Worm (Caenorhabditis elegans) whole organism, early embryonic: ENCODE results near the gene twk-16.

Experiments
- B0310.2 ChIP-seq: sonication (generic microtip); optimal IDR thresholded peaks from 2 replicates; lab custom pipeline; 2016; ENCODE audit warnings: mild to moderate bottlenecking, missing genetic modification characterization, missing compliant biosample characterization
- F13C5.2 ChIP-seq: sonication (generic microtip); optimal IDR thresholded peaks from 2 replicates; lab custom pipeline; 2017; ENCODE audit warnings: mild to moderate bottlenecking, missing genetic modification characterization, inconsistent platforms, missing compliant biosample characterization
- aly-1 ChIP-seq: sonication (generic microtip); optimal IDR thresholded peaks from 2 replicates; lab custom pipeline; 2016; ENCODE audit warnings: missing genetic modification characterization, missing compliant biosample characterization
- ama-1 ChIP-seq: fragments of 150-350 bp; optimal IDR thresholded peaks from 2 replicates; lab custom pipeline; 2014
- ceh-13 ChIP-seq: fragments of 200-800 bp; sonication (Bioruptor generic); optimal IDR thresholded peaks from 2 replicates; lab custom pipeline; 2018; ENCODE audit warnings: mild to moderate bottlenecking, missing genetic modification characterization, missing compliant biosample characterization
- ceh-36 ChIP-seq: sonication (generic microtip); optimal IDR thresholded peaks from 2 replicates; lab custom pipeline; 2016; ENCODE audit warnings: missing genetic modification characterization, inconsistent platforms, missing compliant biosample characterization
- ets-7 ChIP-seq: sonication (generic microtip); optimal IDR thresholded peaks from 2 replicates; lab custom pipeline; 2016; ENCODE audit warnings: missing genotype, missing genetic modification characterization, missing compliant biosample characterization
- flt-1 ChIP-seq: fragments of 200-800 bp; sonication (Bioruptor generic); IDR thresholded peaks from 2 replicates; pipeline ENCODE4 v1.3.6; 2022; ENCODE audit warnings: missing genetic modification characterization, missing compliant biosample characterization
- hmbx-1 ChIP-seq: sonication (generic microtip); optimal IDR thresholded peaks from 2 replicates; lab custom pipeline; 2016; ENCODE audit warnings: mild to moderate bottlenecking, missing genetic modification characterization, missing compliant biosample characterization
- hmg-4 ChIP-seq: fragments of 200-800 bp; sonication (Bioruptor generic); optimal IDR thresholded peaks from 2 replicates; lab custom pipeline; 2018; ENCODE audit warnings: mild to moderate bottlenecking, missing genetic modification characterization, missing compliant biosample characterization
- hnd-1 ChIP-seq: sonication (generic microtip); optimal IDR thresholded peaks from 2 replicates; lab custom pipeline; 2016; ENCODE audit warnings: missing genetic modification characterization, missing compliant biosample characterization
- pes-1 ChIP-seq: fragments of 200-800 bp; sonication (Bioruptor generic); IDR thresholded peaks from 2 replicates; pipeline ENCODE4 v1.3.6; 2022; ENCODE audit warnings: missing genetic modification reagents, missing genetic modification characterization, missing compliant biosample characterization
- scrt-1 ChIP-seq: fragments of 200-800 bp; sonication (Bioruptor generic); IDR thresholded peaks from 2 replicates; pipeline ENCODE4 v1.3.6; 2022; ENCODE audit warnings: missing genetic modification characterization, missing compliant biosample characterization
- sea-1 ChIP-seq: fragments of 200-800 bp; sonication (Bioruptor generic); conservative IDR thresholded peaks from 2 replicates; pipeline ENCODE4 v1.3.6; 2022; ENCODE audit warnings: missing genetic modification characterization, missing compliant biosample characterization
- tbx-11 ChIP-seq: fragments of 200-800 bp; sonication (Bioruptor generic); IDR thresholded peaks from 2 replicates; pipeline ENCODE4 v1.3.6; 2022; ENCODE audit warnings: missing genetic modification characterization, missing compliant biosample characterization
- tbx-37 ChIP-seq: fragments of 200-800 bp; sonication (Bioruptor generic); conservative IDR thresholded peaks from 2 replicates; pipeline ENCODE4 v1.3.6; 2022; ENCODE audit warnings: missing genetic modification reagents, missing genetic modification characterization, missing compliant biosample characterization
- tra-4 ChIP-seq: sonication (generic microtip); optimal IDR thresholded peaks from 2 replicates; lab custom pipeline; 2017; ENCODE audit warnings: missing genetic modification characterization, missing compliant biosample characterization

twk-16 gene

ce11 chrX:3089894-3090414 lies 9.0 kb downstream of the twk-16 start:
- no peak for TF ChIP-seq hnd-1
- no peak for TF ChIP-seq pes-1 (GFP tag; lab: Robert Waterston, UW)
- TF ChIP-seq tbx-37 (GFP tag; lab: Robert Waterston, UW): no peak
- TF ChIP-seq ets-7 (tag; lab: Kevin White, UChicago): no peak
- no peak for TF ChIP-seq hmbx-1 (tag; lab: Kevin White, UChicago)
- no peak for TF ChIP-seq tra-4 (tag; lab: Kevin White, UChicago)
- no peak for TF ChIP-seq hmg-4 (GFP tag; lab: Kevin White, UChicago)
- TF ChIP-seq flt-1 (GFP tag; lab: Robert Waterston, UW): no peak
- no peak for TF ChIP-seq ama-1 (lab: Kevin White, UChicago)
- TF ChIP-seq tbx-11 (GFP tag; lab: Robert Waterston, UW): no peak
- no peak for TF ChIP-seq B0310.2 (tag; lab: Kevin White, UChicago)
- no peak for TF ChIP-seq sea-1 (GFP tag; lab: Robert Waterston, UW)
- TF ChIP-seq ceh-36: no peak
- TF ChIP-seq F13C5.2 (tag; lab: Kevin White, UChicago): no peak
- no peak for TF ChIP-seq ceh-13 (GFP tag; lab: Kevin White, UChicago)
- no peak for TF ChIP-seq aly-1 (tag; lab: Kevin White, UChicago)
- no peak for TF ChIP-seq scrt-1 (GFP tag; lab: Robert Waterston, UW)

- no peak for TF ChIP-seq tbx-11 (GFP tag; lab: Robert Waterston, UW)
- no peak for TF ChIP-seq hnd-1
- TF ChIP-seq B0310.2 (tag; lab: Kevin White, UChicago): no peak
- TF ChIP-seq F13C5.2 (tag; lab: Kevin White, UChicago): no peak
Observed at ce11 chrX:3091119-3091746, 10.3 kb downstream of the twk-16 start.

- TF ChIP-seq tbx-37 (GFP tag; lab: Robert Waterston, UW) (no peak), ama-1 (lab: Kevin White, UChicago) (no peak), pes-1 (GFP tag; lab: Robert Waterston, UW) (no peak), hmg-4 (GFP tag; lab: Kevin White, UChicago) (no peak), ceh-36 (no peak), tbx-11 (GFP tag; lab: Robert Waterston, UW) (no peak), hmbx-1 (tag; lab: Kevin White, UChicago) (no peak), B0310.2 (tag; lab: Kevin White, UChicago) (no peak), aly-1 (tag; lab: Kevin White, UChicago) (no peak), ets-7 (tag; lab: Kevin White, UChicago) (no peak), hnd-1 (no peak), scrt-1 (GFP tag; lab: Robert Waterston, UW) (no peak), ceh-13 (GFP tag; lab: Kevin White, UChicago) (no peak), flt-1 (GFP tag; lab: Robert Waterston, UW) (no peak), tra-4 (tag; lab: Kevin White, UChicago) (no peak)
Observed at ce11 chrX:3092460-3092859, 11.5 kb downstream of the twk-16 start.

ce11 chrX:3094304-3094703 lies 13.4 kb downstream of the twk-16 start, which contains the start of gene wrt-2:
TSS of gene wrt-2 (minus strand) at chrX:3094349.
- TF ChIP-seq sea-1 (GFP tag; lab: Robert Waterston, UW) (no peak), tbx-37 (GFP tag; lab: Robert Waterston, UW) (no peak), scrt-1 (GFP tag; lab: Robert Waterston, UW) (no peak), ceh-13 (GFP tag; lab: Kevin White, UChicago) (no peak), hmbx-1 (tag; lab: Kevin White, UChicago) (no peak), F13C5.2 (tag; lab: Kevin White, UChicago) (no peak), hmg-4 (GFP tag; lab: Kevin White, UChicago) (no peak), hnd-1 (no peak), aly-1 (tag; lab: Kevin White, UChicago) (no peak), tra-4 (tag; lab: Kevin White, UChicago) (no peak), B0310.2 (tag; lab: Kevin White, UChicago) (no peak), ets-7 (tag; lab: Kevin White, UChicago) (no peak), ceh-36 (no peak), ama-1 (lab: Kevin White, UChicago) (no peak), tbx-11 (GFP tag; lab: Robert Waterston, UW) (no peak), flt-1 (GFP tag; lab: Robert Waterston, UW) (no peak)

- TF ChIP-seq hmbx-1 (tag; lab: Kevin White, UChicago): peak; percentile 19
- TF ChIP-seq hnd-1: peak; percentile 13
- TF ChIP-seq aly-1 (tag; lab: Kevin White, UChicago): no peak
- TF ChIP-seq flt-1 (GFP tag; lab: Robert Waterston, UW): peak; percentile 45; the same call in 1 of the 2 replicates
- peak; percentile 29; the same call in 1 of the 2 replicates for TF ChIP-seq tbx-37 (GFP tag; lab: Robert Waterston, UW)
- peak; percentile 88 for TF ChIP-seq F13C5.2 (tag; lab: Kevin White, UChicago)
- TF ChIP-seq hmg-4 (GFP tag; lab: Kevin White, UChicago): peak; percentile 55
- TF ChIP-seq pes-1 (GFP tag; lab: Robert Waterston, UW): peak; percentile 75
- TF ChIP-seq B0310.2 (tag; lab: Kevin White, UChicago): no peak
- TF ChIP-seq ceh-13 (GFP tag; lab: Kevin White, UChicago): no peak
- TF ChIP-seq tbx-11 (GFP tag; lab: Robert Waterston, UW): 0 out of 2 replicates have a peak, but pooled peaks have one; percentile 28
- TF ChIP-seq ama-1 (lab: Kevin White, UChicago): no peak
- TF ChIP-seq tra-4 (tag; lab: Kevin White, UChicago): peak; percentile 13
- TF ChIP-seq ceh-36: peak; percentile 38
- no peak for TF ChIP-seq ets-7 (tag; lab: Kevin White, UChicago)
- TF ChIP-seq sea-1 (GFP tag; lab: Robert Waterston, UW): peak; percentile 65; the same call in 1 of the 2 replicates
- peak; percentile 58; the same call in 1 of the 2 replicates for TF ChIP-seq scrt-1 (GFP tag; lab: Robert Waterston, UW)
Observed at ce11 chrX:3099832-3100231, 18.9 kb downstream of the twk-16 start, which contains the start of gene sec-3. TSS of gene sec-3 (minus strand) at chrX:3099852.

- TF ChIP-seq ets-7 (tag; lab: Kevin White, UChicago) (no peak), tra-4 (tag; lab: Kevin White, UChicago) (no peak)
Observed at ce11 chrX:3101562-3101961, 20.6 kb downstream of the twk-16 start.
